Worm (Caenorhabditis elegans) whole organism, young adult: ENCODE data around the gene cth-1.

Experiments
- B0019.2 ChIP-seq: fragments of 200-800 bp; sonication (Bioruptor generic); conservative IDR thresholded peaks from 2 replicates; pipeline ENCODE4 v1.3.6; 2022; ENCODE audit warnings: missing genetic modification reagents, missing genetic modification characterization, missing compliant biosample characterization
- B0035.1 ChIP-seq: sonication (generic microtip); optimal IDR thresholded peaks from 2 replicates; lab custom pipeline; 2016; ENCODE audit warnings: missing genetic modification characterization, mild to moderate bottlenecking, missing compliant biosample characterization, missing genotype, missing genetic modification reagents
- F10E7.11 ChIP-seq: sonication (generic microtip); optimal IDR thresholded peaks from 2 replicates; lab custom pipeline; 2017; ENCODE audit warnings: mild to moderate bottlenecking, missing genetic modification characterization, moderate library complexity, missing compliant biosample characterization
- F22D6.2 ChIP-seq: sonication (generic microtip); optimal IDR thresholded peaks from 2 replicates; lab custom pipeline; 2016; ENCODE audit warnings: mild to moderate bottlenecking, missing genetic modification characterization, missing compliant biosample characterization
- aptf-3 ChIP-seq: fragments of 200-800 bp; sonication (Bioruptor generic); IDR thresholded peaks from 2 replicates; pipeline ENCODE4 v1.3.6; 2022; ENCODE audit warnings: missing genetic modification characterization, missing compliant biosample characterization
- lin-35 ChIP-seq, 3 experiments: fragments of 150-350 bp in 2 of 3; sonication (generic microtip) in 1 of 3; optimal IDR thresholded peaks; 2 replicates each; lab custom pipeline; 2014 to 2018; ENCODE audit warnings: missing biosample characterization in 3 of 3, missing genetic modification characterization in 3 of 3, missing genetic modification reagents in 3 of 3
- lin-40 ChIP-seq: sonication (generic microtip); optimal IDR thresholded peaks from 2 replicates; lab custom pipeline; 2016; ENCODE audit warnings: missing genetic modification characterization, mild to moderate bottlenecking, missing compliant biosample characterization, missing genotype, missing genetic modification reagents
- pbrm-1 ChIP-seq: fragments of 200-800 bp; sonication (Bioruptor generic); IDR thresholded peaks from 2 replicates; pipeline ENCODE4 v1.3.6; 2022; ENCODE audit warnings: missing genetic modification reagents, missing genetic modification characterization, missing compliant biosample characterization
- ztf-26 ChIP-seq: sonication (generic microtip); optimal IDR thresholded peaks from 2 replicates; lab custom pipeline; 2017; ENCODE audit warnings: missing genetic modification characterization, missing compliant biosample characterization

DNA sequence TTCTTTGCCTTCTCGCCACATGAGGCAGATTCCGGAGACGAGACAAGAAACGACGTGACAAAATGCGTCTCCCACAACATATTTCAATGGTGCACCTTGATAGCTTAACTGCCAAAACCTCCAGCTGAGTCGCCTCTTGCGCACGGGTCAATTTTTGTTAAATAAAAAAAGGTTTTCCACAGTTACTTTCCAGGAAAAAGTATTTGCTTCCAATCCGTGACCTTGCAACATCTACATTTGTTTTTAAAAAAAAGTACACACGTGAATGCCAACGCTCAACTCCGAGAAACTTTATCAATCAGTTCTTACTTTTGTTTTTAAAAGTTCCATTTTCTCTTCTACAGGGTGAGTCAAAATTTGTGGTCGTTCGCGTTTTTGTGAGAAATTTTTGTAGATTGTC, 6.2 kb upstream of the cth-1 start, which contains the start of gene F22B8.7:
- TF ChIP-seq lin-40 (tag; lab: Kevin White, UChicago) (no peak), B0019.2 (no peak), ztf-26 (tag; lab: Kevin White, UChicago) (no peak), aptf-3 (GFP tag; lab: Robert Waterston, UW) (no peak), pbrm-1 (GFP tag; lab: Robert Waterston, UW) (no peak), B0035.1 (tag; lab: Kevin White, UChicago) (no peak), lin-35 (GFP tag; optimal IDR thresholded peaks at IDR 0.05; lab: Kevin White, UChicago) (no peak), F10E7.11 (tag; lab: Kevin White, UChicago) (no peak), F22D6.2 (tag; lab: Kevin White, UChicago) (no peak)
